Worm (Caenorhabditis elegans): Measurements from ENCODE around the gene K09G1.1.

K09G1.1 gene

DNA sequence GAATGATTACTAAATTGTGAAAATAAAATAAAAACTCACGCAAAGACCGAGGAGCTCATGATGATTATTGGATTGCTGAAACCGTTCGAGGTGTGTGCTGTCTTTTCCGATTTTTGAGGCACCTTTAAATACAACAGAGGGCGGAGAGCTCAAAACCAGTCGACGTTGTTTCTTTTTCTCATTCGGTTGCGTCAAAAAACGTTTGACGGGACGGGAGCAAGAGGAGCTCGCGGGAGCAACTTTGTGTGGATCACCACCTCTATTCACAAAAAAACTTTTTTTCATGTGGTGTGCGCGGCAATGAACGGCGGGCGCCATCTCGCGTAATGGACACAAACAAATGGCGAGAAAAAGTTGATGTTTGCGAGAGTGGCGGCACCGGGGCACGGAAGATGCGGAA, 45.8 kb downstream of the K09G1.1 start, which contains the start of gene idpc-3:
TSS of gene idpc-3 (minus strand) at position 101 of the 400 bp plus-strand sequence.
- no peak for TF ChIP-seq gei-17 (GFP tag; optimal IDR thresholded peaks at IDR 0.05)
- TF ChIP-seq nfya-1 (tag; optimal IDR thresholded peaks at IDR 0.05; ENCODE audit: borderline replicate concordance, insufficient read depth): no peak
- no peak for TF ChIP-seq ztf-18 (tag; optimal IDR thresholded peaks at IDR 0.05)
- no peak for TF ChIP-seq Y95B8A.8 (GFP tag; IDR thresholded peaks at IDR 0.05)
- no peak for TF ChIP-seq hlh-26 (GFP tag; conservative IDR thresholded peaks at IDR 0.05)
- no peak for TF ChIP-seq Y53F4B.3 (GFP tag; IDR thresholded peaks at IDR 0.05)
- TF ChIP-seq ztf-6 (GFP tag; IDR thresholded peaks at IDR 0.05): no peak
- no peak for TF ChIP-seq rpc-1 (optimal IDR thresholded peaks at IDR 0.05)
- no peak for TF ChIP-seq rpc-1 (tag; optimal IDR thresholded peaks at IDR 0.05)
- TF ChIP-seq B0261.1 (tag; optimal IDR thresholded peaks at IDR 0.05): no peak
- no peak for TF ChIP-seq Y53G8AR.9 (GFP tag; conservative IDR thresholded peaks at IDR 0.05)
- TF ChIP-seq nhr-179 (tag; optimal IDR thresholded peaks at IDR 0.05): no peak

DNA sequence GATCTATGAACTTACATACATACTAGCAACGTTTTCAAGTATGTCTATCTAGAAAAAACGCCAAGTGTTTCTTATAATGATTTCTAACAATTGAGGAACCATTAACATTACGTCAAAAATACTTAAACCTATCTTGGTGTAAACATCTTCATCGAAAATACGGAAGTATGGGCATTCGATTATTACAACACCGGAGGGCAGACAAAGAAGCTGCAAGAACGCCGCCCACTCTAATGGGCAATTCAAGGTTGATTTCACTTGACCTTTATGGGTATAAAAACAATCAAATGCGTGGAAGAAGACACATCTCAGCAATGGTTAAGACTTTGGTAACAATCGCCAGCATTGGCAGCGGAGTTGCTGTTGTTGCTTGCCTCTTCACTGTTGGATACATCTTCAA, 46.3 kb downstream of the K09G1.1 start, which contains the start of gene col-146:
TSS of gene col-146 (plus strand) at position 301 of the 400 bp plus-strand sequence.
- TF ChIP-seq ets-4 (GFP tag; optimal IDR thresholded peaks at IDR 0.05) (no peak), madf-6 (GFP tag; IDR thresholded peaks at IDR 0.05) (no peak), akir-1 (GFP tag; optimal IDR thresholded peaks at IDR 0.05) (no peak), madf-3 (GFP tag; IDR thresholded peaks at IDR 0.05) (no peak), dpl-1 (GFP tag; optimal IDR thresholded peaks at IDR 0.05) (no peak), rec-8 (tag; optimal IDR thresholded peaks at IDR 0.05) (no peak), cebp-2 (GFP tag; IDR thresholded peaks at IDR 0.05) (no peak), repo-1 (tag; optimal IDR thresholded peaks at IDR 0.05) (no peak)

DNA sequence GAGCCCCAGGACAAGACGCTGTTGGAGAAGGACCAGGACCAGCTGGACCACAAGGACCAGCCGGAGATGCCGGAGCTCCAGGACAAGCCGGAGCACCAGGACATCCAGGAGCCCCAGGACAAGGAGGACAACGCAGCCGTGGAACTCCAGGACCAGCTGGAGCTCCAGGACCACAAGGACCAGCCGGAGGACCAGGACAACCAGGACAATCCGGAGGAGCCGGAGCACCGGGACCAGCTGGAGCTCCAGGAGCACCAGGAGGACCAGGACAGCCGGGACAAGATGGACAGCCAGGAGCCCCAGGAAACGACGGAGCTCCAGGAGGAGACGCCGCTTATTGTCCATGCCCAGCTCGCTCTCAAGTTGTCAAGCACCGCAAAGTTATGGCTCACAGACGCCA, 47.2 kb downstream of the K09G1.1 start:
- TF ChIP-seq lin-35 (GFP tag; optimal IDR thresholded peaks at IDR 0.05) (no peak), mcd-1 (GFP tag; IDR thresholded peaks at IDR 0.05) (peak; percentile 32; the same call in 1 of the 2 replicates), dox-1 (GFP tag; IDR thresholded peaks at IDR 0.05) (peak; percentile 34; the same call in 1 of the 2 replicates), egrh-3 (GFP tag; IDR thresholded peaks at IDR 0.05) (peak; percentile 97), zfh-2 (GFP tag; conservative IDR thresholded peaks at IDR 0.05) (peak; percentile 72), lin-40 (tag; optimal IDR thresholded peaks at IDR 0.05) (no peak)

DNA sequence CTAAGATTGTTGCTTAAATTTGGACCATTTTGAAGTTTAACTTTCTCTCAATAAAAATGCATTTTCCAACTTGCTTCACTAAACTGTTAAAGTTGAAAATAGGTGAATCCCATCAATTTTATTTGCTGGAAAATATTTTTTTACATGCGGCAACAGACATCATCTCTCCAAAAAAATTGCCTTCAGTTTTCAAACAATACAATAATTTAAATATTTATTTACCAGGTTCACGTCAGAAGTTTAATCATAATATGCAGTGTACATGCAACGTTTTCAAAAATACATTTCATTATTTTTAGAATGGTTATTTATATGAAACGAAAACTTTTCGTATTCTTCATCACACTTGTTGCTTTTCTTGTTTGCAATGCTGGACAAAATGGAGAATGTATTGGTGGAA, 47.6 kb downstream of the K09G1.1 start, which contains the start of gene T06E4.5:
TSS of gene T06E4.5 (plus strand) at position 301 of the 400 bp plus-strand sequence.
- TF ChIP-seq B0035.1 (tag; optimal IDR thresholded peaks at IDR 0.05) (no peak), nhr-90 (tag; optimal IDR thresholded peaks at IDR 0.05) (no peak), athp-1 (tag; optimal IDR thresholded peaks at IDR 0.05) (no peak), mel-28 (tag; optimal IDR thresholded peaks at IDR 0.05; ENCODE audit: borderline replicate concordance) (no peak), akir-1 (GFP tag; optimal IDR thresholded peaks at IDR 0.05) (no peak), ceh-91 (GFP tag; IDR thresholded peaks at IDR 0.05) (no peak), ekl-4 (GFP tag; IDR thresholded peaks at IDR 0.05) (no peak), lin-40 (tag; optimal IDR thresholded peaks at IDR 0.05) (no peak), mes-4 (tag; optimal IDR thresholded peaks at IDR 0.05) (no peak), Y53G8AR.9 (GFP tag; conservative IDR thresholded peaks at IDR 0.05) (no peak), ztf-3 (GFP tag; optimal IDR thresholded peaks at IDR 0.05) (no peak), nfyb-1 (GFP tag; IDR thresholded peaks at IDR 0.05) (no peak), aptf-3 (GFP tag; IDR thresholded peaks at IDR 0.05) (no peak), dpl-1 (GFP tag; optimal IDR thresholded peaks at IDR 0.05) (no peak), F39B2.1 (GFP tag; IDR thresholded peaks at IDR 0.05) (no peak), C17E4.6 (GFP tag; IDR thresholded peaks at IDR 0.05) (no peak), xnd-1 (tag; optimal IDR thresholded peaks at IDR 0.05) (no peak)

Data from whole organism, young adult.